Worm (Caenorhabditis elegans) whole organism, L4 larva: ENCODE results near the gene C53D6.4.

ENCODE experiments used
- F10B5.3 ChIP-seq: sonication (generic microtip); optimal IDR thresholded peaks from 2 replicates; lab custom pipeline; 2016; ENCODE audit warnings: mild to moderate bottlenecking, missing genetic modification characterization, missing compliant biosample characterization
- F26F4.8 ChIP-seq: fragments of 200-800 bp; sonication (Bioruptor generic); conservative IDR thresholded peaks from 2 replicates; pipeline ENCODE4 v1.3.6; 2022; ENCODE audit warnings: missing genetic modification characterization, missing compliant biosample characterization
- T26A8.4 ChIP-seq: fragments of 200-800 bp; sonication (Bioruptor generic); IDR thresholded peaks from 2 replicates; pipeline ENCODE4 v1.3.6; 2022; ENCODE audit warnings: missing genetic modification characterization, missing compliant biosample characterization
- Y48G9A.11 ChIP-seq: fragments of 200-800 bp; sonication (Bioruptor generic); IDR thresholded peaks from 2 replicates; pipeline ENCODE4 v1.3.6; 2022; ENCODE audit warnings: missing genetic modification reagents, missing genetic modification characterization, missing compliant biosample characterization
- Y5F2A.4 ChIP-seq: fragments of 200-800 bp; sonication (Bioruptor generic); optimal IDR thresholded peaks from 2 replicates; lab custom pipeline; 2018; ENCODE audit warnings: mild to moderate bottlenecking, missing genetic modification characterization, missing compliant biosample characterization
- ZK546.5 ChIP-seq, 2 experiments: sonication (generic microtip); optimal IDR thresholded peaks; 2 replicates each; lab custom pipeline; 2017; ENCODE audit warnings: missing biosample characterization in 2 of 2, missing genetic modification characterization in 2 of 2
- aly-2 ChIP-seq: sonication (generic microtip); optimal IDR thresholded peaks from 2 replicates; lab custom pipeline; 2018; ENCODE audit warnings: missing biosample characterization, missing genetic modification characterization
- ama-1 ChIP-seq: fragments of 150-350 bp; optimal IDR thresholded peaks from 2 replicates; lab custom pipeline; 2014; ENCODE audit warnings: inconsistent platforms, mixed read lengths
- ceh-32 ChIP-seq: sonication (generic microtip); optimal IDR thresholded peaks from 2 replicates; lab custom pipeline; 2016; ENCODE audit warnings: mild to moderate bottlenecking, missing genetic modification characterization, missing compliant biosample characterization; ENCODE audit not compliant: poor library complexity
- ceh-82 ChIP-seq: sonication (generic microtip); optimal IDR thresholded peaks from 2 replicates; lab custom pipeline; 2017; ENCODE audit warnings: missing biosample characterization, missing genetic modification characterization
- daf-12 ChIP-seq: fragments of 150-350 bp; optimal IDR thresholded peaks from 2 replicates; lab custom pipeline; 2014; ENCODE audit warnings: missing biosample characterization, missing genetic modification reagents, missing genetic modification characterization
- daf-16 ChIP-seq, 3 experiments: sonication (generic microtip); optimal IDR thresholded peaks; 2 replicates each; lab custom pipeline; 2016 to 2017; ENCODE audit warnings: missing genetic modification characterization in 3 of 3, missing genetic modification reagents in 3 of 3, mild to moderate bottlenecking in 2 of 3, missing compliant biosample characterization in 2 of 3, missing biosample characterization in 1 of 3, moderate library complexity in 1 of 3
- dmd-8 ChIP-seq: fragments of 200-800 bp; sonication (Bioruptor generic); IDR thresholded peaks from 2 replicates; pipeline ENCODE4 v1.3.6; 2022; ENCODE audit warnings: missing genetic modification characterization, missing compliant biosample characterization
- dmd-9 ChIP-seq: fragments of 200-800 bp; sonication (Bioruptor generic); IDR thresholded peaks from 2 replicates; pipeline ENCODE4 v1.3.6; 2022; ENCODE audit warnings: missing genetic modification reagents, missing genetic modification characterization, missing compliant biosample characterization
- dve-1 ChIP-seq: sonication (generic microtip); optimal IDR thresholded peaks from 2 replicates; lab custom pipeline; 2017; ENCODE audit warnings: antibody characterized with exemption, mild to moderate bottlenecking, missing genetic modification characterization, missing compliant biosample characterization; ENCODE audit not compliant: insufficient read depth
- gei-8 ChIP-seq: fragments of 200-800 bp; sonication (Bioruptor generic); optimal IDR thresholded peaks from 2 replicates; lab custom pipeline; 2018; ENCODE audit warnings: mild to moderate bottlenecking, missing genetic modification characterization, missing compliant biosample characterization
- hlh-11 ChIP-seq: fragments of 200-800 bp; sonication (Bioruptor generic); optimal IDR thresholded peaks from 2 replicates; lab custom pipeline; 2018; ENCODE audit warnings: mild to moderate bottlenecking, missing genetic modification characterization, missing compliant biosample characterization
- hlh-30 ChIP-seq: sonication (generic microtip); optimal IDR thresholded peaks from 2 replicates; lab custom pipeline; 2017; ENCODE audit warnings: antibody characterized with exemption, mild to moderate bottlenecking, missing genetic modification characterization, missing compliant biosample characterization; ENCODE audit not compliant: insufficient read depth
- hmg-1.1 ChIP-seq: fragments of 200-800 bp; sonication (Bioruptor generic); IDR thresholded peaks from 2 replicates; pipeline ENCODE4 v1.3.6; 2022; ENCODE audit warnings: missing genetic modification reagents, missing genetic modification characterization, missing compliant biosample characterization
- lin-29 ChIP-seq: fragments of 200-800 bp; sonication (Bioruptor generic); IDR thresholded peaks from 2 replicates; pipeline ENCODE4 v1.3.6; 2022; ENCODE audit warnings: missing genetic modification reagents, missing genetic modification characterization, missing compliant biosample characterization
- lin-39 ChIP-seq: fragments of 150-350 bp; optimal IDR thresholded peaks from 2 replicates; lab custom pipeline; 2014; ENCODE audit warnings: missing biosample characterization, missing genetic modification reagents, missing genetic modification characterization
- lsy-2 ChIP-seq, 2 experiments: fragments of 150-350 bp in 1 of 2; sonication (generic microtip) in 1 of 2; optimal IDR thresholded peaks; 2 replicates each; lab custom pipeline; 2014 to 2017; ENCODE audit warnings: missing biosample characterization in 2 of 2, missing genetic modification characterization in 2 of 2
- madf-5 ChIP-seq, 2 experiments: fragments of 200-800 bp; sonication (Bioruptor generic); IDR thresholded peaks; 2 replicates each; pipeline ENCODE4 v1.3.6; 2022; ENCODE audit warnings: missing compliant biosample characterization in 2 of 2, missing genetic modification characterization in 2 of 2
- mep-1 ChIP-seq: fragments of 150-350 bp; sonication (generic microtip); optimal IDR thresholded peaks from 3 replicates; lab custom pipeline; 2014; ENCODE audit warnings: missing biosample characterization, missing genetic modification characterization
- mes-2 ChIP-seq: sonication (generic microtip); optimal IDR thresholded peaks from 2 replicates; lab custom pipeline; 2016; ENCODE audit warnings: missing genotype, mild to moderate bottlenecking, missing genetic modification characterization, missing compliant biosample characterization; ENCODE audit not compliant: poor library complexity, severe bottlenecking
- mxl-3 ChIP-seq: fragments of 200-800 bp; sonication (Bioruptor generic); optimal IDR thresholded peaks from 2 replicates; lab custom pipeline; 2018; ENCODE audit warnings: mild to moderate bottlenecking, missing genetic modification characterization, missing compliant biosample characterization
- nhr-237 ChIP-seq: sonication (generic microtip); optimal IDR thresholded peaks from 2 replicates; lab custom pipeline; 2017; ENCODE audit warnings: missing biosample characterization, missing genetic modification characterization
- nhr-25 ChIP-seq: sonication (generic microtip); optimal IDR thresholded peaks from 2 replicates; lab custom pipeline; 2017; ENCODE audit warnings: missing genetic modification characterization, mild to moderate bottlenecking, missing compliant biosample characterization, antibody characterized with exemption, moderate library complexity, borderline replicate concordance; ENCODE audit not compliant: insufficient read depth
- nhr-28 ChIP-seq: fragments of 150-350 bp; optimal IDR thresholded peaks from 2 replicates; lab custom pipeline; 2014; ENCODE audit warnings: missing biosample characterization, missing genetic modification characterization
- nhr-41 ChIP-seq: fragments of 200-800 bp; sonication (Bioruptor generic); IDR thresholded peaks from 2 replicates; pipeline ENCODE4 v1.3.6; 2022; ENCODE audit warnings: missing genetic modification reagents, missing genetic modification characterization, missing compliant biosample characterization
- nhr-48 ChIP-seq: sonication (generic microtip); optimal IDR thresholded peaks from 2 replicates; lab custom pipeline; 2016; ENCODE audit warnings: mild to moderate bottlenecking, missing genetic modification characterization, missing compliant biosample characterization
- nhr-76 ChIP-seq: fragments of 150-350 bp; optimal IDR thresholded peaks from 2 replicates; lab custom pipeline; 2014; ENCODE audit warnings: missing biosample characterization, missing genetic modification characterization
- pha-4 ChIP-seq, 2 experiments: fragments of 150-350 bp in 1 of 2; fragments of 200-800 bp in 1 of 2; sonication (Bioruptor generic) in 1 of 2; IDR thresholded peaks in 1 of 2; optimal IDR thresholded peaks in 1 of 2; 2 replicates each; pipeline versions ENCODE4 v1.3.6 to Lab custom; 2014 to 2022; ENCODE audit warnings: missing genetic modification characterization in 2 of 2, missing genetic modification reagents in 2 of 2, missing biosample characterization in 1 of 2, missing compliant biosample characterization in 1 of 2
- set-16 ChIP-seq: fragments of 200-800 bp; sonication (Bioruptor generic); IDR thresholded peaks from 2 replicates; pipeline ENCODE4 v1.3.6; 2022; ENCODE audit warnings: missing genetic modification reagents, missing genetic modification characterization, missing compliant biosample characterization
- spr-1 ChIP-seq: sonication (generic microtip); optimal IDR thresholded peaks from 2 replicates; lab custom pipeline; 2016; ENCODE audit warnings: mild to moderate bottlenecking, missing genetic modification characterization, missing compliant biosample characterization
- spr-3 ChIP-seq: fragments of 200-800 bp; sonication (Bioruptor generic); optimal IDR thresholded peaks from 2 replicates; lab custom pipeline; 2018; ENCODE audit warnings: mild to moderate bottlenecking, missing genetic modification characterization, missing compliant biosample characterization
- unc-39 ChIP-seq: sonication (generic microtip); optimal IDR thresholded peaks from 2 replicates; lab custom pipeline; 2017; ENCODE audit warnings: missing biosample characterization, missing genetic modification characterization
- zfp-3 ChIP-seq: fragments of 200-800 bp; sonication (Bioruptor generic); conservative IDR thresholded peaks from 2 replicates; pipeline ENCODE4 v1.3.6; 2022; ENCODE audit warnings: missing genetic modification reagents, missing genetic modification characterization, missing compliant biosample characterization
- zip-2 ChIP-seq: fragments of 150-350 bp; optimal IDR thresholded peaks from 2 replicates; lab custom pipeline; 2014; ENCODE audit warnings: missing biosample characterization, missing genetic modification characterization
- ztf-11 ChIP-seq: fragments of 150-350 bp; optimal IDR thresholded peaks from 2 replicates; lab custom pipeline; 2014; ENCODE audit warnings: missing biosample characterization, missing genetic modification characterization

C53D6.4 gene

ce11 chrIV:8994487-8994886 is 26.3 kb downstream of the C53D6.4 start:
- no peak for TF ChIP-seq F10B5.3 (tag; lab: Kevin White, UChicago)
- no peak for TF ChIP-seq hmg-1.1
- TF ChIP-seq aly-2 (tag; lab: Kevin White, UChicago) = no peak
- no peak for TF ChIP-seq nhr-28
- no peak for TF ChIP-seq mes-2 (tag; lab: Kevin White, UChicago)
- TF ChIP-seq hlh-11 (tag; lab: Kevin White, UChicago) = no peak
- no peak for TF ChIP-seq lin-29 (GFP tag; lab: Robert Waterston, UW)
- no peak for TF ChIP-seq dmd-9 (GFP tag; lab: Robert Waterston, UW)
- TF ChIP-seq, all 104 proteins: peak for 0

- TF ChIP-seq hlh-30 (tag; lab: Kevin White, UChicago) (no peak), ZK546.5 (tag; optimal IDR thresholded peaks at IDR 0.05; lab: Kevin White, UChicago) (no peak), lsy-2 (tag; optimal IDR thresholded peaks at IDR 0.05; lab: Kevin White, UChicago) (no peak), gei-8 (GFP tag; lab: Kevin White, UChicago) (no peak), nhr-48 (no peak), Y48G9A.11 (no peak)
Measured at ce11 chrIV:8992786-8993185, 28.0 kb downstream of the C53D6.4 start, which contains the start of gene mltn-12. TSS of gene mltn-12 (plus strand) at chrIV:8993086.

- TF ChIP-seq set-16 (GFP tag; lab: Robert Waterston, UW) (no peak), ceh-82 (tag; lab: Kevin White, UChicago) (no peak), unc-39 (tag; lab: Kevin White, UChicago) (no peak), zip-2 (tag; lab: Kevin White, UChicago) (no peak), Y5F2A.4 (GFP tag; lab: Kevin White, UChicago) (no peak), mep-1 (no peak), ztf-11 (tag; lab: Kevin White, UChicago) (no peak), ceh-32 (tag; lab: Kevin White, UChicago) (no peak), daf-16 (GFP tag; optimal IDR thresholded peaks at IDR 0.05; lab: Kevin White, UChicago) (no peak), daf-16 (tag; optimal IDR thresholded peaks at IDR 0.05; lab: Kevin White, UChicago) (peak; percentile 49), dmd-8 (GFP tag; lab: Robert Waterston, UW) (no peak), daf-12 (tag; lab: Kevin White, UChicago) (no peak), pha-4 (GFP tag; IDR thresholded peaks at IDR 0.05; lab: Robert Waterston, UW) (no peak), pha-4 (tag; optimal IDR thresholded peaks at IDR 0.05; lab: Kevin White, UChicago) (no peak), madf-5 (GFP tag; IDR thresholded peaks at IDR 0.05; lab: Robert Waterston, UW) (no peak), nhr-41 (GFP tag; lab: Robert Waterston, UW) (no peak), spr-3 (no peak), hmg-1.1 (0 out of 2 replicates have a peak, but pooled peaks have one; percentile 35), nhr-28 (peak; percentile 7), nhr-237 (tag; lab: Kevin White, UChicago) (no peak), nhr-76 (tag; lab: Kevin White, UChicago) (no peak), mes-2 (tag; lab: Kevin White, UChicago) (no peak), nhr-25 (tag; lab: Kevin White, UChicago) (no peak), ama-1 (no peak), dve-1 (tag; lab: Kevin White, UChicago) (peak; percentile 44), T26A8.4 (no peak), zfp-3 (GFP tag; lab: Robert Waterston, UW) (no peak), F26F4.8 (no peak), lin-39 (tag; lab: Kevin White, UChicago) (no peak), mxl-3 (GFP tag; lab: Kevin White, UChicago) (no peak), spr-1 (no peak), lin-29 (GFP tag; lab: Robert Waterston, UW) (no peak)
Measured at ce11 chrIV:8986761-8987316, 33.9 kb downstream of the C53D6.4 start, which contains the start of gene bre-1. TSS of gene bre-1 (plus strand) at chrIV:8987266.
